Worm (Caenorhabditis elegans) whole organism, L3 larva: ENCODE data around the gene mcm-3AP.

Source experiments
- R02D3.7 ChIP-seq: fragments of 150-350 bp; optimal IDR thresholded peaks from 2 replicates; lab custom pipeline; 2014; ENCODE audit warnings: missing biosample characterization, missing genetic modification characterization
- daf-12 ChIP-seq: fragments of 150-350 bp; optimal IDR thresholded peaks from 2 replicates; lab custom pipeline; 2014; ENCODE audit warnings: missing biosample characterization, missing genetic modification reagents, missing genetic modification characterization
- egl-27 ChIP-seq: sonication (generic microtip); optimal IDR thresholded peaks from 4 replicates; lab custom pipeline; 2017; ENCODE audit warnings: missing biosample characterization, missing genetic modification reagents, missing genetic modification characterization
- jun-1 ChIP-seq: fragments of 150-350 bp; optimal IDR thresholded peaks from 2 replicates; lab custom pipeline; 2014; ENCODE audit warnings: missing biosample characterization, missing genetic modification reagents, missing genetic modification characterization
- nhr-76 ChIP-seq: fragments of 150-350 bp; sonication (generic microtip); optimal IDR thresholded peaks from 5 replicates; lab custom pipeline; 2014; ENCODE audit warnings: missing biosample characterization, missing genetic modification characterization
- nhr-77 ChIP-seq: fragments of 150-350 bp; optimal IDR thresholded peaks from 2 replicates; lab custom pipeline; 2014; ENCODE audit warnings: missing biosample characterization, missing genetic modification characterization
- pha-4 ChIP-seq: fragments of 150-350 bp; optimal IDR thresholded peaks from 2 replicates; lab custom pipeline; 2014; ENCODE audit warnings: missing biosample characterization, missing genetic modification reagents, missing genetic modification characterization
- unc-62 ChIP-seq: fragments of 150-350 bp; sonication (generic microtip); optimal IDR thresholded peaks from 4 replicates; lab custom pipeline; 2014; ENCODE audit warnings: missing biosample characterization, missing genetic modification reagents, missing genetic modification characterization
- ztf-11 ChIP-seq: fragments of 150-350 bp; optimal IDR thresholded peaks from 2 replicates; lab custom pipeline; 2014; ENCODE audit warnings: missing biosample characterization, missing genetic modification characterization

- TF ChIP-seq R02D3.7, result no peak
- TF ChIP-seq unc-62 (GFP tag; lab: Kevin White, UChicago), result no peak
- TF ChIP-seq egl-27, result no peak
- no peak for TF ChIP-seq nhr-77 (tag; lab: Kevin White, UChicago)
- TF ChIP-seq ztf-11 (tag; lab: Kevin White, UChicago), result no peak
- no peak for TF ChIP-seq daf-12 (tag; lab: Kevin White, UChicago)
- no peak for TF ChIP-seq nhr-76 (tag; lab: Kevin White, UChicago)
- TF ChIP-seq pha-4 (tag; lab: Kevin White, UChicago), result no peak
- no peak for TF ChIP-seq jun-1 (tag; lab: Kevin White, UChicago)
Measured at ce11 chrIV:7983728-7984346, 35.4 kb downstream of the mcm-3AP start.
